Fruit fly (Drosophila melanogaster) whole organism, embryonic: ENCODE results near the gene DppIII.

Source experiments
- Aef1 ChIP-seq: fragments of 200-800 bp; sonication (Bioruptor generic); IDR thresholded peaks from 3 replicates; pipeline ENCODE4 v1.3.6; 2022; ENCODE audit warnings: missing biosample characterization, missing genetic modification characterization
- Bdp1 ChIP-seq: fragments of 200-800 bp; sonication (Bioruptor generic); optimal IDR thresholded peaks from 3 replicates; lab custom pipeline; 2016; ENCODE audit warnings: missing biosample characterization, missing genetic modification characterization
- CG13775 ChIP-seq: fragments of 200-800 bp; sonication (Bioruptor generic); optimal IDR thresholded peaks from 3 replicates; lab custom pipeline; 2017; ENCODE audit warnings: missing biosample characterization, mild to moderate bottlenecking, missing genetic modification characterization
- CG1603 ChIP-seq: fragments of 200-800 bp; sonication (Bioruptor generic); optimal IDR thresholded peaks from 2 replicates; lab custom pipeline; 2019; ENCODE audit warnings: missing biosample characterization, mild to moderate bottlenecking, missing genetic modification characterization, moderate library complexity
- CG16779 ChIP-seq: fragments of 200-800 bp; sonication (Bioruptor generic); IDR thresholded peaks from 2 replicates; pipeline ENCODE4 v1.3.6; 2022; ENCODE audit warnings: missing biosample characterization, missing genetic modification characterization
- CG16815 ChIP-seq: fragments of 200-800 bp; sonication (Bioruptor generic); optimal IDR thresholded peaks from 3 replicates; lab custom pipeline; 2017; ENCODE audit warnings: missing biosample characterization, mild to moderate bottlenecking, missing genetic modification characterization
- CG16863 ChIP-seq: fragments of 200-800 bp; sonication (Bioruptor generic); optimal IDR thresholded peaks from 3 replicates; lab custom pipeline; 2016; ENCODE audit warnings: missing biosample characterization, missing genetic modification characterization
- CG17802 ChIP-seq: fragments of 200-800 bp; sonication (Bioruptor generic); optimal IDR thresholded peaks from 2 replicates; lab custom pipeline; 2018; ENCODE audit warnings: missing biosample characterization, mild to moderate bottlenecking, missing genetic modification characterization, moderate library complexity
- CG18262 ChIP-seq: fragments of 200-800 bp; optimal IDR thresholded peaks from 3 replicates; lab custom pipeline; 2019; ENCODE audit warnings: missing biosample characterization, mild to moderate bottlenecking, missing genetic modification characterization, moderate library complexity
- CG30020 ChIP-seq: fragments of 200-800 bp; optimal IDR thresholded peaks from 2 replicates; lab custom pipeline; 2019; ENCODE audit warnings: missing biosample characterization, mild to moderate bottlenecking, missing genetic modification characterization, moderate library complexity
- CG31441 ChIP-seq: fragments of 200-800 bp; sonication (Bioruptor generic); IDR thresholded peaks from 2 replicates; pipeline ENCODE4 v1.3.6; 2022; ENCODE audit warnings: missing biosample characterization, missing genetic modification characterization
- CG3995 ChIP-seq: fragments of 200-800 bp; sonication (Bioruptor generic); optimal IDR thresholded peaks from 3 replicates; lab custom pipeline; 2016; ENCODE audit warnings: missing biosample characterization, missing genetic modification characterization
- CG42726 ChIP-seq: fragments of 200-800 bp; sonication (Bioruptor generic); IDR thresholded peaks from 2 replicates; pipeline ENCODE4 v1.3.6; 2022; ENCODE audit warnings: missing biosample characterization, missing genetic modification characterization; ENCODE audit not compliant: partially characterized antibody
- CG4707 ChIP-seq: fragments of 200-800 bp; sonication (Bioruptor generic); optimal IDR thresholded peaks from 2 replicates; lab custom pipeline; 2018; ENCODE audit warnings: missing biosample characterization, mild to moderate bottlenecking, missing genetic modification characterization, moderate library complexity
- CG7745 ChIP-seq: fragments of 200-800 bp; sonication (Bioruptor generic); optimal IDR thresholded peaks from 2 replicates; lab custom pipeline; 2018; ENCODE audit warnings: missing biosample characterization, mild to moderate bottlenecking, missing genetic modification characterization, moderate library complexity
- CG9437 ChIP-seq: fragments of 200-800 bp; sonication (Bioruptor generic); optimal IDR thresholded peaks from 2 replicates; lab custom pipeline; 2018; ENCODE audit warnings: missing biosample characterization, mild to moderate bottlenecking, missing genetic modification characterization
- CG9727 ChIP-seq: fragments of 200-800 bp; sonication (Bioruptor generic); optimal IDR thresholded peaks from 3 replicates; lab custom pipeline; 2017; ENCODE audit warnings: missing biosample characterization, mild to moderate bottlenecking, missing genetic modification characterization
- CG9797 ChIP-seq: fragments of 200-800 bp; sonication (Bioruptor generic); optimal IDR thresholded peaks from 3 replicates; lab custom pipeline; 2018; ENCODE audit warnings: missing biosample characterization, mild to moderate bottlenecking, missing genetic modification characterization
- CHES-1-like ChIP-seq: fragments of 200-800 bp; sonication (Bioruptor generic); optimal IDR thresholded peaks from 2 replicates; lab custom pipeline; 2016; ENCODE audit warnings: missing biosample characterization, missing genetic modification characterization
- CoRest ChIP-seq: fragments of 200-800 bp; sonication (Bioruptor generic); optimal IDR thresholded peaks from 3 replicates; lab custom pipeline; 2018; ENCODE audit warnings: missing biosample characterization, mild to moderate bottlenecking, missing genetic modification characterization, moderate library complexity
- Dbx ChIP-seq: fragments of 200-800 bp; sonication (Bioruptor generic); IDR thresholded peaks from 3 replicates; pipeline ENCODE4 v1.3.6; 2022; ENCODE audit warnings: missing biosample characterization, missing genetic modification characterization
- Dref ChIP-seq: fragments of 200-800 bp; sonication (Bioruptor generic); IDR thresholded peaks from 2 replicates; pipeline ENCODE4 v1.3.6; 2022; ENCODE audit warnings: missing biosample characterization, missing genetic modification characterization
- Fer1 ChIP-seq: fragments of 200-800 bp; sonication (Bioruptor generic); optimal IDR thresholded peaks from 2 replicates; lab custom pipeline; 2017; ENCODE audit warnings: missing biosample characterization, mild to moderate bottlenecking, missing genetic modification characterization
- H2.0 ChIP-seq: fragments of 200-800 bp; sonication (Bioruptor generic); IDR thresholded peaks from 2 replicates; pipeline ENCODE4 v1.3.6; 2022; ENCODE audit warnings: missing biosample characterization, missing genetic modification characterization
- Kr ChIP-seq: fragments of 200-800 bp; sonication (Bioruptor generic); optimal IDR thresholded peaks from 2 replicates; lab custom pipeline; 2017; ENCODE audit warnings: missing biosample characterization, mild to moderate bottlenecking, missing genetic modification characterization
- MBD-R2 ChIP-seq: fragments of 200-800 bp; sonication (Bioruptor generic); IDR thresholded peaks from 2 replicates; pipeline ENCODE4 v1.3.6; 2022; ENCODE audit warnings: missing biosample characterization, missing genetic modification characterization
- Oli ChIP-seq: fragments of 200-800 bp; sonication (Bioruptor generic); optimal IDR thresholded peaks from 2 replicates; lab custom pipeline; 2018; ENCODE audit warnings: missing biosample characterization, mild to moderate bottlenecking, missing genetic modification characterization, moderate library complexity
- Pdp1 ChIP-seq, 2 experiments: fragments of 200-800 bp; sonication (Bioruptor generic); optimal IDR thresholded peaks; 3 replicates each; lab custom pipeline; 2016; ENCODE audit warnings: missing biosample characterization in 2 of 2, missing genetic modification characterization in 2 of 2, mild to moderate bottlenecking in 1 of 2, moderate library complexity in 1 of 2
- Rfx ChIP-seq: fragments of 200-800 bp; sonication (Bioruptor generic); IDR thresholded peaks from 2 replicates; pipeline ENCODE4 v1.3.6; 2022; ENCODE audit warnings: missing biosample characterization, missing genetic modification characterization
- Xbp1 ChIP-seq: fragments of 200-800 bp; sonication (Bioruptor generic); optimal IDR thresholded peaks from 3 replicates; lab custom pipeline; 2016; ENCODE audit warnings: missing biosample characterization, mild to moderate bottlenecking, missing genetic modification characterization
- YL-1 ChIP-seq: fragments of 200-800 bp; sonication (Bioruptor generic); optimal IDR thresholded peaks from 3 replicates; lab custom pipeline; 2017; ENCODE audit warnings: missing biosample characterization, mild to moderate bottlenecking, missing genetic modification characterization
- amos ChIP-seq: fragments of 200-800 bp; sonication (Bioruptor generic); IDR thresholded peaks from 2 replicates; pipeline ENCODE4 v1.3.6; 2022; ENCODE audit warnings: missing biosample characterization, missing genetic modification characterization; ENCODE audit not compliant: partially characterized antibody
- ash1 ChIP-seq: fragments of 200-800 bp; sonication (Bioruptor generic); optimal IDR thresholded peaks from 2 replicates; lab custom pipeline; 2018; ENCODE audit warnings: missing biosample characterization, mild to moderate bottlenecking, missing genetic modification characterization
- ato ChIP-seq: fragments of 200-800 bp; sonication (Bioruptor generic); IDR thresholded peaks from 2 replicates; pipeline ENCODE4 v1.3.6; 2022; ENCODE audit warnings: missing biosample characterization, missing genetic modification characterization; ENCODE audit not compliant: partially characterized antibody
- crc ChIP-seq: fragments of 200-800 bp; sonication (Bioruptor generic); optimal IDR thresholded peaks from 2 replicates; lab custom pipeline; 2016; ENCODE audit warnings: missing biosample characterization, missing genetic modification characterization
- grn ChIP-seq: fragments of 200-800 bp; sonication (Bioruptor generic); optimal IDR thresholded peaks from 3 replicates; lab custom pipeline; 2017; ENCODE audit warnings: missing biosample characterization, missing genetic modification characterization
- gro ChIP-seq: fragments of 200-800 bp; sonication (Bioruptor generic); optimal IDR thresholded peaks from 2 replicates; lab custom pipeline; 2016; ENCODE audit warnings: missing biosample characterization, missing genetic modification characterization
- hkb ChIP-seq, 2 experiments: fragments of 200-800 bp in 1 of 2; fragments of >200 bp in 1 of 2; sonication (Bioruptor generic) in 1 of 2; IDR thresholded peaks in 1 of 2; optimal IDR thresholded peaks in 1 of 2; 2 replicates each; pipeline versions ENCODE4 v1.3.6 to Lab custom; 2017 to 2022; ENCODE audit warnings: missing biosample characterization in 1 of 2, missing genetic modification characterization in 1 of 2
- kah ChIP-seq: fragments of 200-800 bp; sonication (Bioruptor generic); optimal IDR thresholded peaks from 2 replicates; lab custom pipeline; 2018; ENCODE audit warnings: missing biosample characterization, mild to moderate bottlenecking, missing genetic modification characterization
- knrl ChIP-seq: fragments of 200-800 bp; sonication (Bioruptor generic); IDR thresholded peaks from 3 replicates; pipeline ENCODE4 v1.3.6; 2022; ENCODE audit warnings: missing biosample characterization, missing genetic modification characterization; ENCODE audit not compliant: partially characterized antibody
- lilli ChIP-seq: fragments of 200-800 bp; sonication (Bioruptor generic); optimal IDR thresholded peaks from 3 replicates; lab custom pipeline; 2016; ENCODE audit warnings: missing biosample characterization, missing genetic modification characterization
- mld ChIP-seq: fragments of 200-800 bp; sonication (Bioruptor generic); IDR thresholded peaks from 3 replicates; pipeline ENCODE4 v1.3.6; 2022; ENCODE audit warnings: missing biosample characterization, missing genetic modification characterization; ENCODE audit not compliant: partially characterized antibody
- tll ChIP-seq, 2 experiments: fragments of 200-800 bp in 1 of 2; fragments of >200 bp in 1 of 2; sonication (Bioruptor generic) in 1 of 2; optimal IDR thresholded peaks; 2 replicates each; lab custom pipeline; 2017 to 2019; ENCODE audit warnings: missing biosample characterization in 2 of 2, missing genetic modification characterization in 2 of 2, mild to moderate bottlenecking in 1 of 2, moderate library complexity in 1 of 2
- tna ChIP-seq: fragments of 200-800 bp; sonication (Bioruptor generic); IDR thresholded peaks from 2 replicates; pipeline ENCODE4 v1.3.6; 2022; ENCODE audit warnings: missing biosample characterization, missing genetic modification characterization; ENCODE audit not compliant: partially characterized antibody
- trem ChIP-seq: fragments of 200-800 bp; optimal IDR thresholded peaks from 3 replicates; lab custom pipeline; 2019; ENCODE audit warnings: missing biosample characterization, mild to moderate bottlenecking, missing genetic modification characterization, moderate library complexity
- unc-4 ChIP-seq: fragments of 200-800 bp; sonication (Bioruptor generic); IDR thresholded peaks from 2 replicates; pipeline ENCODE4 v1.3.6; 2022; ENCODE audit warnings: missing biosample characterization, missing genetic modification characterization; ENCODE audit not compliant: partially characterized antibody
- zen ChIP-seq: fragments of 200-800 bp; sonication (Bioruptor generic); optimal IDR thresholded peaks from 3 replicates; lab custom pipeline; 2018; ENCODE audit warnings: missing biosample characterization, mild to moderate bottlenecking, missing genetic modification characterization, moderate library complexity

The DppIII gene

dm6 chr3R:8349449-8350115 is 5.4 kb downstream of the DppIII start, which contains the start of gene Atg13 (continued):
- peak; percentile 59 for TF ChIP-seq CG17802
- TF ChIP-seq grn (GFP tag; lab: Kevin White, UChicago) = no peak
- TF ChIP-seq amos (GFP tag; lab: Robert Waterston, UW) = peak; percentile 90; the same call in 1 of the 2 replicates
- no peak for TF ChIP-seq CG16863 (GFP tag; lab: Kevin White, UChicago)
- peak; percentile 76 for TF ChIP-seq tna (GFP tag; lab: Robert Waterston, UW)
- TF ChIP-seq CG18262 (tag; lab: Kevin White, UChicago) = peak; percentile 30
- TF ChIP-seq CG16779 (GFP tag; lab: Robert Waterston, UW) = no peak
- TF ChIP-seq Dref (GFP tag; lab: Robert Waterston, UW) = peak; percentile 89
- TF ChIP-seq H2.0 (GFP tag; lab: Robert Waterston, UW) = no peak
- peak; percentile 27 for TF ChIP-seq lilli
- TF ChIP-seq Pdp1 (GFP tag; optimal IDR thresholded peaks at IDR 0.05; lab: Kevin White, UChicago) = peak in 1 of 2 experiments; percentile 9
- TF ChIP-seq CG13775 (GFP tag; lab: Kevin White, UChicago) = peak; percentile 50
- TF ChIP-seq CoRest = peak; percentile 70
- TF ChIP-seq Aef1 (GFP tag; lab: Robert Waterston, UW) = peak; percentile 34; the same call in 1 of the 3 replicates
- peak; percentile 12 for TF ChIP-seq Fer1
- peak; percentile 72 for TF ChIP-seq Xbp1 (GFP tag; lab: Kevin White, UChicago)
- TF ChIP-seq Bdp1 = no peak
- TF ChIP-seq CG9797 (GFP tag; lab: Kevin White, UChicago) = peak; percentile 28
- TF ChIP-seq kah (GFP tag; lab: Kevin White, UChicago) = peak; percentile 8
- TF ChIP-seq trem (tag; lab: Kevin White, UChicago) = peak; percentile 9
- peak; percentile 69 for TF ChIP-seq unc-4 (GFP tag; lab: Robert Waterston, UW)
- TF ChIP-seq CG3995 (GFP tag; lab: Kevin White, UChicago) = no peak
- TF ChIP-seq Kr (GFP tag; lab: Kevin White, UChicago) = no peak
- peak; percentile 76; the same call in 2 of the 3 replicates for TF ChIP-seq mld (GFP tag; lab: Robert Waterston, UW)
- peak; percentile 37 for TF ChIP-seq Rfx
- TF ChIP-seq CHES-1-like (GFP tag; lab: Kevin White, UChicago) = no peak
- peak; percentile 27; the same call in 1 of the 2 replicates for TF ChIP-seq MBD-R2
- peak in 1 of 2 experiments; percentile 93 for TF ChIP-seq tll (GFP tag; optimal IDR thresholded peaks at IDR 0.05; lab: Kevin White, UChicago)
- TF ChIP-seq CG4707 = no peak
- peak; percentile 16 for TF ChIP-seq CG1603 (tag; lab: Kevin White, UChicago)
- no peak for TF ChIP-seq CG31441 (GFP tag; lab: Robert Waterston, UW)
- peak; percentile 73 for TF ChIP-seq knrl (GFP tag; lab: Robert Waterston, UW)
- TF ChIP-seq CG30020 (tag; lab: Kevin White, UChicago) = peak; percentile 95
- TF ChIP-seq zen = peak; percentile 36
- TF ChIP-seq gro (GFP tag; lab: Kevin White, UChicago) = no peak
- no peak for TF ChIP-seq Dbx
- TF ChIP-seq ato (GFP tag; lab: Robert Waterston, UW) = peak; percentile 79
- TF ChIP-seq ash1 (GFP tag; lab: Kevin White, UChicago) = no peak
- TF ChIP-seq hkb (optimal IDR thresholded peaks at IDR 0.05; lab: Kevin White, UChicago) = peak; percentile 62
- TF ChIP-seq hkb (GFP tag; IDR thresholded peaks at IDR 0.05; lab: Robert Waterston, UW) = 0 out of 2 replicates have a peak, but pooled peaks have one; percentile 11
- no peak for TF ChIP-seq Oli
- peak; percentile 82 for TF ChIP-seq CG42726 (GFP tag; lab: Robert Waterston, UW)
- no peak for TF ChIP-seq CG7745
- TF ChIP-seq crc (GFP tag; lab: Kevin White, UChicago) = no peak
- peak; percentile 96 for TF ChIP-seq CG9437
- TF ChIP-seq YL-1 (GFP tag; lab: Kevin White, UChicago) = peak; percentile 33
- peak; percentile 31 for TF ChIP-seq CG9727
- peak; percentile 32 for TF ChIP-seq CG16815 (GFP tag; lab: Kevin White, UChicago)
